Fruit fly (Drosophila melanogaster): ENCODE results near the gene Dad1.

DNA sequence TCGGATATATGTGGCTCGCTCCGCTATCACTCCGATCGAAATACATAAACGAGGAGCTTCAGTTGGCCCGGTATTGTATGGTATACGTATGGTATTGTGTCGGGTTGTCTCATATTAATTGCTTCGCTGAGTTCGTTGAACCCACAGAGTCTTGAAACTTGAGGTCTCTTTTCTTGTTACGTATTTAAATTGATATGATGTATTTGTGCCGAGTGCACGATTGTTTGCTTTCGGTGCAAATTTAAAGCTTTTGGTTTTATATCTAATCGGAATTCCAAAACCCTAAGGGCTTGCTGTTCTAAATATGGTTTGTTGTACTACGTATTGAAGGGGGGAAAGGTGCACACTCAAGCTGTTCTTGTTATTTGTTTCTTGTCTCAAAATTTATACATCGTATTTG lies 41.3 kb upstream of the Dad1 start:
- no peak for TF ChIP-seq CG8478 (optimal IDR thresholded peaks at IDR 0.05)
- no peak for TF ChIP-seq usp (GFP tag; optimal IDR thresholded peaks at IDR 0.05)
- TF ChIP-seq Dll (optimal IDR thresholded peaks at IDR 0.05): no peak
- TF ChIP-seq psq (optimal IDR thresholded peaks at IDR 0.05): no peak
- TF ChIP-seq EcR (GFP tag; optimal IDR thresholded peaks at IDR 0.05): peak in 1 of 2 experiments; percentile 20
